Fruit fly (Drosophila melanogaster) whole organism, prepupa: ENCODE data around the gene Mtpalpha.

Source experiments
- Blimp-1 ChIP-seq: fragments of 200-800 bp; sonication (Bioruptor generic); optimal IDR thresholded peaks from 3 replicates; lab custom pipeline; 2017; ENCODE audit warnings: missing biosample characterization, missing genetic modification characterization, mild to moderate bottlenecking, moderate library complexity, missing genetic modification reagents
- CG16779 ChIP-seq: fragments of 200-800 bp; sonication (Bioruptor generic); optimal IDR thresholded peaks from 3 replicates; lab custom pipeline; 2017; ENCODE audit warnings: missing biosample characterization, mild to moderate bottlenecking, missing genetic modification characterization
- CG3032 ChIP-seq: fragments of 200-800 bp; optimal IDR thresholded peaks from 2 replicates; lab custom pipeline; 2019; ENCODE audit warnings: missing biosample characterization, mild to moderate bottlenecking, missing genetic modification characterization, moderate library complexity
- CG34406 ChIP-seq: fragments of 200-800 bp; sonication (Bioruptor generic); optimal IDR thresholded peaks from 3 replicates; lab custom pipeline; 2016; ENCODE audit warnings: missing biosample characterization, missing genetic modification characterization
- CG6808 ChIP-seq: fragments of 200-800 bp; sonication (Bioruptor generic); optimal IDR thresholded peaks from 3 replicates; lab custom pipeline; 2017; ENCODE audit warnings: missing biosample characterization, missing genetic modification characterization, mild to moderate bottlenecking, moderate library complexity, missing genetic modification reagents
- Eip93F ChIP-seq: fragments of 200-800 bp; sonication (Bioruptor generic); optimal IDR thresholded peaks from 2 replicates; lab custom pipeline; 2016; ENCODE audit warnings: missing biosample characterization, mild to moderate bottlenecking, missing genetic modification characterization
- Gug ChIP-seq: fragments of 200-800 bp; sonication (Bioruptor generic); IDR thresholded peaks from 2 replicates; pipeline ENCODE4 v1.3.6; 2022; ENCODE audit warnings: missing biosample characterization, missing genetic modification characterization
- Hr4 ChIP-seq: fragments of 200-800 bp; sonication (Bioruptor generic); optimal IDR thresholded peaks from 3 replicates; lab custom pipeline; 2016; ENCODE audit warnings: missing biosample characterization, missing genetic modification characterization
- eg ChIP-seq: fragments of 200-800 bp; sonication (Bioruptor generic); IDR thresholded peaks from 3 replicates; pipeline ENCODE4 v1.3.6; 2022; ENCODE audit warnings: missing biosample characterization, missing genetic modification characterization
- fkh ChIP-seq: fragments of 200-800 bp; sonication (Bioruptor generic); optimal IDR thresholded peaks from 3 replicates; lab custom pipeline; 2017; ENCODE audit warnings: missing biosample characterization, mild to moderate bottlenecking, missing genetic modification characterization, moderate library complexity
- salr ChIP-seq, 2 experiments: fragments of 200-800 bp; sonication (Bioruptor generic); optimal IDR thresholded peaks; 3 replicates each; lab custom pipeline; 2016 to 2018; ENCODE audit warnings: missing biosample characterization in 2 of 2, missing genetic modification characterization in 2 of 2, mild to moderate bottlenecking in 1 of 2
- ss ChIP-seq, 2 experiments: fragments of 200-800 bp; sonication (Bioruptor generic); optimal IDR thresholded peaks; 2 replicates in 1 of 2; 3 replicates in 1 of 2; lab custom pipeline; 2017 to 2018; ENCODE audit warnings: mild to moderate bottlenecking in 2 of 2, missing biosample characterization in 2 of 2, missing genetic modification characterization in 2 of 2, moderate library complexity in 1 of 2
- svp ChIP-seq: fragments of 200-800 bp; sonication (Bioruptor generic); peaks from one replicate; lab custom pipeline; 2016; ENCODE audit warnings: missing biosample characterization, missing genetic modification characterization
- vri ChIP-seq: fragments of 200-800 bp; sonication (Bioruptor generic); optimal IDR thresholded peaks from 3 replicates; lab custom pipeline; 2016; ENCODE audit warnings: missing biosample characterization, mild to moderate bottlenecking, missing genetic modification characterization

dm6 chr2L:9601220-9601619 is 24.7 kb upstream of the Mtpalpha start:
- TF ChIP-seq eg (GFP tag; lab: Robert Waterston, UW) (no peak), CG6808 (no peak), salr (GFP tag; optimal IDR thresholded peaks at IDR 0.05; lab: Kevin White, UChicago) (no peak), CG34406 (GFP tag; lab: Kevin White, UChicago) (no peak), ss (GFP tag; optimal IDR thresholded peaks at IDR 0.05; lab: Kevin White, UChicago) (no peak), CG3032 (no peak), Eip93F (GFP tag; lab: Kevin White, UChicago) (no peak), Gug (GFP tag; lab: Robert Waterston, UW) (no peak), svp (GFP tag; lab: Kevin White, UChicago) (no peak), CG16779 (tag; lab: Kevin White, UChicago) (no peak), Hr4 (GFP tag; lab: Kevin White, UChicago) (no peak), Blimp-1 (GFP tag; lab: Kevin White, UChicago) (no peak), vri (GFP tag; lab: Kevin White, UChicago) (no peak), fkh (GFP tag; lab: Kevin White, UChicago) (no peak)
